Fruit fly (Drosophila melanogaster) whole organism, embryonic: Measurements from ENCODE around the gene RIOK2.

ENCODE experiments used
- Aef1 ChIP-seq: fragments of 200-800 bp; sonication (Bioruptor generic); IDR thresholded peaks from 3 replicates; pipeline ENCODE4 v1.3.6; 2022; ENCODE audit warnings: missing biosample characterization, missing genetic modification characterization
- B-H2 ChIP-seq: fragments of 200-800 bp; sonication (Bioruptor generic); optimal IDR thresholded peaks from 2 replicates; lab custom pipeline; 2018; ENCODE audit warnings: missing biosample characterization, mild to moderate bottlenecking, missing genetic modification characterization
- CG10267 ChIP-seq: fragments of 200-800 bp; sonication (Bioruptor generic); optimal IDR thresholded peaks from 2 replicates; lab custom pipeline; 2018; ENCODE audit warnings: missing biosample characterization, mild to moderate bottlenecking, missing genetic modification characterization, moderate library complexity
- CG10431 ChIP-seq: fragments of 200-800 bp; sonication (Bioruptor generic); optimal IDR thresholded peaks from 3 replicates; lab custom pipeline; 2018; ENCODE audit warnings: missing biosample characterization, mild to moderate bottlenecking, missing genetic modification characterization
- CG10543 ChIP-seq: fragments of 200-800 bp; sonication (Bioruptor generic); optimal IDR thresholded peaks from 3 replicates; lab custom pipeline; 2017; ENCODE audit warnings: missing biosample characterization, mild to moderate bottlenecking, missing genetic modification characterization, moderate library complexity
- CG11695 ChIP-seq: fragments of 200-800 bp; sonication (Bioruptor generic); IDR thresholded peaks from 3 replicates; pipeline ENCODE4 v1.3.6; 2022; ENCODE audit warnings: missing biosample characterization, missing genetic modification characterization
- CG12071 ChIP-seq: fragments of 200-800 bp; sonication (Bioruptor generic); optimal IDR thresholded peaks from 3 replicates; lab custom pipeline; 2018; ENCODE audit warnings: missing biosample characterization, mild to moderate bottlenecking, missing genetic modification characterization
- CG12299 ChIP-seq: fragments of 200-800 bp; sonication (Bioruptor generic); optimal IDR thresholded peaks from 2 replicates; lab custom pipeline; 2018; ENCODE audit warnings: missing biosample characterization, mild to moderate bottlenecking, missing genetic modification characterization
- CG12744 ChIP-seq: fragments of 200-800 bp; sonication (Bioruptor generic); optimal IDR thresholded peaks from 2 replicates; lab custom pipeline; 2016; ENCODE audit warnings: missing biosample characterization, missing genetic modification characterization
- CG12942 ChIP-seq: fragments of 200-800 bp; sonication (Bioruptor generic); optimal IDR thresholded peaks from 3 replicates; lab custom pipeline; 2016; ENCODE audit warnings: missing biosample characterization, missing genetic modification characterization
- CG15269 ChIP-seq: fragments of 200-800 bp; sonication (Bioruptor generic); optimal IDR thresholded peaks from 2 replicates; lab custom pipeline; 2018; ENCODE audit warnings: missing biosample characterization, mild to moderate bottlenecking, missing genetic modification characterization, moderate library complexity
- CG15479 ChIP-seq: fragments of 200-800 bp; sonication (Bioruptor generic); optimal IDR thresholded peaks from 3 replicates; lab custom pipeline; 2019; ENCODE audit warnings: missing biosample characterization, mild to moderate bottlenecking, missing genetic modification characterization, moderate library complexity
- CG17385 ChIP-seq: fragments of 200-800 bp; sonication (Bioruptor generic); optimal IDR thresholded peaks from 3 replicates; lab custom pipeline; 2018; ENCODE audit warnings: missing biosample characterization, mild to moderate bottlenecking, missing genetic modification characterization
- CG2889 ChIP-seq: fragments of 200-800 bp; sonication (Bioruptor generic); IDR thresholded peaks from 3 replicates; pipeline ENCODE4 v1.3.6; 2022; ENCODE audit warnings: missing biosample characterization, missing genetic modification characterization
- CG3163 ChIP-seq: fragments of 200-800 bp; sonication (Bioruptor generic); optimal IDR thresholded peaks from 3 replicates; lab custom pipeline; 2016; ENCODE audit warnings: missing biosample characterization, missing genetic modification characterization
- CG6854 ChIP-seq: fragments of 200-800 bp; sonication (Bioruptor generic); optimal IDR thresholded peaks from 3 replicates; lab custom pipeline; 2017; ENCODE audit warnings: missing biosample characterization, mild to moderate bottlenecking, missing genetic modification characterization
- CG7271 ChIP-seq: fragments of 200-800 bp; sonication (Bioruptor generic); optimal IDR thresholded peaks from 2 replicates; lab custom pipeline; 2018; ENCODE audit warnings: missing biosample characterization, mild to moderate bottlenecking, missing genetic modification characterization, moderate library complexity
- CG7357 ChIP-seq: fragments of 200-800 bp; sonication (Bioruptor generic); IDR thresholded peaks from 3 replicates; pipeline ENCODE4 v1.3.6; 2022; ENCODE audit warnings: missing biosample characterization, missing genetic modification characterization
- CG7963 ChIP-seq: fragments of 200-800 bp; sonication (Bioruptor generic); IDR thresholded peaks from 3 replicates; pipeline ENCODE4 v1.3.6; 2022; ENCODE audit warnings: missing biosample characterization, missing genetic modification characterization; ENCODE audit not compliant: partially characterized antibody
- CG8765 ChIP-seq: fragments of 200-800 bp; sonication (Bioruptor generic); IDR thresholded peaks from 2 replicates; pipeline ENCODE4 v1.3.6; 2022; ENCODE audit warnings: missing biosample characterization, missing genetic modification characterization
- CG8944 ChIP-seq: fragments of 200-800 bp; sonication (Bioruptor generic); optimal IDR thresholded peaks from 3 replicates; lab custom pipeline; 2016; ENCODE audit warnings: missing biosample characterization, missing genetic modification characterization
- Fer1 ChIP-seq: fragments of 200-800 bp; sonication (Bioruptor generic); optimal IDR thresholded peaks from 2 replicates; lab custom pipeline; 2017; ENCODE audit warnings: missing biosample characterization, mild to moderate bottlenecking, missing genetic modification characterization
- Lim3 ChIP-seq: fragments of 200-800 bp; sonication (Bioruptor generic); IDR thresholded peaks from 2 replicates; pipeline ENCODE4 v1.3.6; 2022; ENCODE audit warnings: missing biosample characterization, missing genetic modification characterization
- Oaz ChIP-seq: fragments of 200-800 bp; sonication (Bioruptor generic); IDR thresholded peaks from 2 replicates; pipeline ENCODE4 v1.3.6; 2022; ENCODE audit warnings: missing biosample characterization, missing genetic modification characterization
- Rx ChIP-seq: fragments of 200-800 bp; sonication (Bioruptor generic); IDR thresholded peaks from 2 replicates; pipeline ENCODE4 v1.3.6; 2022; ENCODE audit warnings: missing biosample characterization, missing genetic modification characterization
- al ChIP-seq: fragments of 200-800 bp; sonication (Bioruptor generic); IDR thresholded peaks from 2 replicates; pipeline ENCODE4 v1.3.6; 2022; ENCODE audit warnings: missing biosample characterization, missing genetic modification characterization
- ap ChIP-seq: fragments of 200-800 bp; sonication (Bioruptor generic); IDR thresholded peaks from 2 replicates; pipeline ENCODE4 v1.3.6; 2022; ENCODE audit warnings: missing biosample characterization, missing genetic modification characterization
- crp ChIP-seq, 2 experiments: fragments of 200-800 bp; sonication (Bioruptor generic); optimal IDR thresholded peaks; 2 replicates in 1 of 2; 3 replicates in 1 of 2; lab custom pipeline; 2017; ENCODE audit warnings: missing biosample characterization in 2 of 2, missing genetic modification characterization in 2 of 2, mild to moderate bottlenecking in 1 of 2, moderate library complexity in 1 of 2
- dmrt99B ChIP-seq: fragments of 200-800 bp; sonication (Bioruptor generic); optimal IDR thresholded peaks from 2 replicates; lab custom pipeline; 2018; ENCODE audit warnings: missing biosample characterization, mild to moderate bottlenecking, missing genetic modification characterization, moderate library complexity
- fd96Cb ChIP-seq: fragments of 200-800 bp; sonication (Bioruptor generic); optimal IDR thresholded peaks from 2 replicates; lab custom pipeline; 2018; ENCODE audit warnings: missing biosample characterization, mild to moderate bottlenecking, missing genetic modification characterization, moderate library complexity
- h ChIP-seq: fragments of >200 bp; optimal IDR thresholded peaks from 2 replicates; lab custom pipeline; 2017
- hth ChIP-seq: fragments of >200 bp; optimal IDR thresholded peaks from 2 replicates; lab custom pipeline; 2017; ENCODE audit warnings: inconsistent platforms
- lov ChIP-seq, 2 experiments: fragments of 200-800 bp in 1 of 2; fragments of >200 bp in 1 of 2; sonication (Bioruptor generic) in 1 of 2; IDR thresholded peaks in 1 of 2; optimal IDR thresholded peaks in 1 of 2; 2 replicates in 1 of 2; 3 replicates in 1 of 2; pipeline versions ENCODE4 v1.3.6 to Lab custom; 2017 to 2022; ENCODE audit warnings: missing biosample characterization in 1 of 2, missing genetic modification characterization in 1 of 2
- mld ChIP-seq: fragments of 200-800 bp; sonication (Bioruptor generic); IDR thresholded peaks from 3 replicates; pipeline ENCODE4 v1.3.6; 2022; ENCODE audit warnings: missing biosample characterization, missing genetic modification characterization; ENCODE audit not compliant: partially characterized antibody
- nmo ChIP-seq: fragments of 200-800 bp; sonication (Bioruptor generic); optimal IDR thresholded peaks from 2 replicates; lab custom pipeline; 2018; ENCODE audit warnings: missing biosample characterization, mild to moderate bottlenecking, missing genetic modification characterization, moderate library complexity
- oc ChIP-seq: fragments of 200-800 bp; sonication (Bioruptor generic); optimal IDR thresholded peaks from 2 replicates; lab custom pipeline; 2018; ENCODE audit warnings: missing biosample characterization, mild to moderate bottlenecking, missing genetic modification characterization, moderate library complexity
- odd ChIP-seq: fragments of 200-800 bp; sonication (Bioruptor generic); optimal IDR thresholded peaks from 2 replicates; lab custom pipeline; 2017; ENCODE audit warnings: missing biosample characterization, mild to moderate bottlenecking, missing genetic modification characterization
- org-1 ChIP-seq: fragments of 200-800 bp; sonication (Bioruptor generic); optimal IDR thresholded peaks from 2 replicates; lab custom pipeline; 2017; ENCODE audit warnings: missing biosample characterization, missing genetic modification characterization
- pnt ChIP-seq: fragments of 200-800 bp; sonication (Bioruptor generic); optimal IDR thresholded peaks from 3 replicates; lab custom pipeline; 2016; ENCODE audit warnings: missing biosample characterization, missing genetic modification characterization
- ro ChIP-seq: fragments of 200-800 bp; sonication (Bioruptor generic); IDR thresholded peaks from 2 replicates; pipeline ENCODE4 v1.3.6; 2022; ENCODE audit warnings: missing biosample characterization, missing genetic modification characterization
- seq ChIP-seq: fragments of 200-800 bp; sonication (Bioruptor generic); IDR thresholded peaks from 2 replicates; pipeline ENCODE4 v1.3.6; 2022; ENCODE audit warnings: missing biosample characterization, missing genetic modification characterization
- sisA ChIP-seq: fragments of 200-800 bp; sonication (Bioruptor generic); IDR thresholded peaks from 2 replicates; pipeline ENCODE4 v1.3.6; 2022; ENCODE audit warnings: missing biosample characterization, missing genetic modification characterization
- trem ChIP-seq: fragments of 200-800 bp; optimal IDR thresholded peaks from 3 replicates; lab custom pipeline; 2019; ENCODE audit warnings: missing biosample characterization, mild to moderate bottlenecking, missing genetic modification characterization, moderate library complexity
- trh ChIP-seq: fragments of 200-800 bp; sonication (Bioruptor generic); optimal IDR thresholded peaks from 2 replicates; lab custom pipeline; 2016; ENCODE audit warnings: missing biosample characterization, missing genetic modification characterization
- ttk ChIP-seq: fragments of 200-800 bp; sonication (Bioruptor generic); IDR thresholded peaks from 2 replicates; pipeline ENCODE4 v2.1.2; 2022; ENCODE audit warnings: missing biosample characterization, missing genetic modification characterization
- unpg ChIP-seq: fragments of 200-800 bp; sonication (Bioruptor generic); optimal IDR thresholded peaks from 3 replicates; lab custom pipeline; 2018; ENCODE audit warnings: missing biosample characterization, mild to moderate bottlenecking, missing genetic modification characterization, moderate library complexity
- vvl ChIP-seq: fragments of 200-800 bp; sonication (Bioruptor generic); IDR thresholded peaks from 2 replicates; pipeline ENCODE4 v1.3.6; 2022; ENCODE audit warnings: missing biosample characterization, missing genetic modification characterization
- wdn ChIP-seq: fragments of 200-800 bp; sonication (Bioruptor generic); IDR thresholded peaks from 2 replicates; pipeline ENCODE4 v1.3.6; 2022; ENCODE audit warnings: missing biosample characterization, missing genetic modification characterization
- zen ChIP-seq: fragments of 200-800 bp; sonication (Bioruptor generic); optimal IDR thresholded peaks from 3 replicates; lab custom pipeline; 2018; ENCODE audit warnings: missing biosample characterization, mild to moderate bottlenecking, missing genetic modification characterization, moderate library complexity

RIOK2 gene

DNA sequence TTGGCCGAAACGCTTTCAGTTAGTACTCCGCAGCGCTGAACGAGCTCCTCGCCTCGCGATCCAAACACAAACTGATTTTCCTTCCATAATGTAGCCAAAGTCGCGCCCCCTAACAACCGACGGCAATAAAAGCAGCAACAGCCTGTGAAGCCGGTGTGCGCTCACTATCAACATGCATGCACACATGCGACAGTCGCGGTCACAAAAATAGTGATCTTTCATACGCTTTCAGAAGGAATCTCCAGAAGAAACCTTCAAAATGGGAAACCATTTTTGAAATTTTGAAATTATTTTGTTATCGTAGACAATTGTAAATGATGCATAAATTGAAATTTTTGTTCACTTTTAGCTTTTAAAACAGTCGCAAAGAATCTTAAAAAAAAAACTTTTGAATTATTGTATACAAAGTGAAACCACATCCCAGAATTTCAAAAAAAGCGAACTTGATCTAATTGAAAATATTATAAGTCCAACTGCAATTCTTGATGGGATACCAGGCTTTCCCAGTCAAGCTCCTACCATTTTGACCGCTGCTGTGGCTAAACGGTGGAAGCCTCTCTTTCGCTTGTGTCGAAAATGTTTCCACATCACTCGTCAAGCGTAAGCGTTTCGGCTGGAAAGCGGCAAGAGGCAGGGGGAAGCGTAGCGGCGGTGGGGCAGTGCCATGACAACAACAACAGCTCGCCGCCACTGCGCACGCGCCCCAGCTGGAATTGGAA is 33.2 kb upstream of the RIOK2 start, which contains the start of gene Cad96Cb (continued):
- TF ChIP-seq Fer1 (GFP tag; lab: Kevin White, UChicago) (no peak), fd96Cb (tag; lab: Kevin White, UChicago) (peak; percentile 85), CG12744 (GFP tag; lab: Kevin White, UChicago) (peak; percentile 69), crp (GFP tag; optimal IDR thresholded peaks at IDR 0.05; lab: Kevin White, UChicago) (peak in 1 of 2 experiments; percentile 43), sisA (GFP tag; lab: Robert Waterston, UW) (peak; percentile 65), CG7271 (tag; lab: Kevin White, UChicago) (no peak), CG15479 (GFP tag; lab: Kevin White, UChicago) (no peak), Rx (GFP tag; lab: Robert Waterston, UW) (no peak), CG11695 (GFP tag; lab: Robert Waterston, UW) (peak; percentile 79), CG15269 (tag; lab: Kevin White, UChicago) (peak; percentile 73), CG8765 (GFP tag; lab: Robert Waterston, UW) (no peak), seq (GFP tag; lab: Robert Waterston, UW) (peak; percentile 60), CG6854 (peak; percentile 72), Lim3 (GFP tag; lab: Robert Waterston, UW) (no peak), nmo (GFP tag; lab: Kevin White, UChicago) (peak; percentile 95), odd (GFP tag; lab: Kevin White, UChicago) (peak; percentile 90), CG2889 (GFP tag; lab: Robert Waterston, UW) (no peak), oc (tag; lab: Kevin White, UChicago) (peak; percentile 34), CG8944 (GFP tag; lab: Kevin White, UChicago) (peak; percentile 75), vvl (GFP tag; lab: Robert Waterston, UW) (peak; percentile 63), CG12942 (GFP tag; lab: Kevin White, UChicago) (peak; percentile 53), CG7357 (GFP tag; lab: Robert Waterston, UW) (0 out of 3 replicates have a peak, but pooled peaks have one; percentile 50), h (lab: Kevin White, UChicago) (no peak), al (GFP tag; lab: Robert Waterston, UW) (no peak), lov (optimal IDR thresholded peaks at IDR 0.05; lab: Kevin White, UChicago) (no peak), lov (GFP tag; IDR thresholded peaks at IDR 0.05; lab: Robert Waterston, UW) (no peak), unpg (peak; percentile 82), CG12299 (peak; percentile 8), trh (GFP tag; lab: Kevin White, UChicago) (peak; percentile 6), CG7963 (0 out of 3 replicates have a peak, but pooled peaks have one; percentile 34), B-H2 (no peak), dmrt99B (tag; lab: Kevin White, UChicago) (peak; percentile 93), CG10267 (peak; percentile 84), pnt (GFP tag; lab: Kevin White, UChicago) (peak; percentile 74), CG10431 (GFP tag; lab: Kevin White, UChicago) (peak; percentile 76), ap (peak; percentile 43; the same call in 1 of the 2 replicates), trem (tag; lab: Kevin White, UChicago) (peak; percentile 76), zen (tag; lab: Kevin White, UChicago) (peak; percentile 57), org-1 (GFP tag; lab: Kevin White, UChicago) (peak; percentile 87), CG17385 (peak; percentile 82), ttk (GFP tag; lab: Robert Waterston, UW) (no peak; the same call in 1 of the 2 replicates), mld (GFP tag; lab: Robert Waterston, UW) (no peak), Aef1 (GFP tag; lab: Robert Waterston, UW) (peak; percentile 45; the same call in 1 of the 3 replicates), hth (lab: Kevin White, UChicago) (no peak), CG12071 (peak; percentile 43), ro (GFP tag; lab: Robert Waterston, UW) (no peak), CG10543 (GFP tag; lab: Kevin White, UChicago) (no peak), wdn (GFP tag; lab: Robert Waterston, UW) (no peak), Oaz (GFP tag; lab: Robert Waterston, UW) (0 out of 2 replicates have a peak, but pooled peaks have one; percentile 42), CG3163 (GFP tag; lab: Kevin White, UChicago) (peak; percentile 58)
